Worm (Caenorhabditis elegans) whole organism, L4/young adult: Measurements from ENCODE around the gene fbxb-85.

Source experiments
- W03F9.2 ChIP-seq: fragments of 150-350 bp; optimal IDR thresholded peaks from 2 replicates; lab custom pipeline; 2014; ENCODE audit warnings: missing biosample characterization, missing genetic modification characterization
- dao-5 ChIP-seq: sonication (generic microtip); optimal IDR thresholded peaks from 2 replicates; lab custom pipeline; 2016; ENCODE audit warnings: missing genotype, missing genetic modification characterization, moderate library complexity, missing compliant biosample characterization
- him-1 ChIP-seq: sonication (generic microtip); optimal IDR thresholded peaks from 2 replicates; lab custom pipeline; 2016; ENCODE audit warnings: missing genotype, missing genetic modification reagents, missing genetic modification characterization, missing compliant biosample characterization

DNA sequence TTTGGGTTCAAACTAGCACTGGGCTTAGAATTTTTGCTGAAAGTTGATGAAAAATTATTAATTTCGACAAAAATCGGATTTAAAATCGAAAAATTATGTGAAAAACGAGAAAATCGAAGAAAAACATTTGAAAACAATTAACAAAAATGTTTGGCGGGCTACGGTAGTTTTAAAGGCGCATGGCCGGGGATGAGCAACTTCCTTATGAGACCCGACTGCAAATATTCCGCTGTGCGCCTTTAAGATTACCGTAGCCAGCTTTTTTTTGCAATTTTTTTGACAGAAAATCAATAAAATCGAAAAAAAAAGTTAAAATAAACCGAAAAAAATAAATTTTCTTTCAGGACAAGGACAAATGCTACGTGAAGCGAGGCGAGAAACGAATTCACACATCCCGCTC is 28.8 kb upstream of the fbxb-85 start:
- no peak for TF ChIP-seq him-1 (tag; lab: Kevin White, UChicago)
- TF ChIP-seq W03F9.2, result no peak
- no peak for TF ChIP-seq dao-5 (tag; lab: Kevin White, UChicago)
